Worm (Caenorhabditis elegans) whole organism, L3 larva: ENCODE results near the gene Y77E11A.23.

ENCODE experiments used
- ZK546.5 ChIP-seq: sonication (generic microtip); optimal IDR thresholded peaks from 2 replicates; lab custom pipeline; 2017; ENCODE audit warnings: missing biosample characterization, missing genetic modification characterization
- ama-1 ChIP-seq: fragments of 150-350 bp; optimal IDR thresholded peaks from 2 replicates; lab custom pipeline; 2018
- egl-5 ChIP-seq: fragments of 150-350 bp; optimal IDR thresholded peaks from 2 replicates; lab custom pipeline; 2017; ENCODE audit warnings: missing biosample characterization, missing genetic modification reagents, missing genetic modification characterization, inconsistent platforms
- elt-1 ChIP-seq: fragments of 150-350 bp; optimal IDR thresholded peaks from 2 replicates; lab custom pipeline; 2014; ENCODE audit warnings: missing biosample characterization, missing genetic modification characterization
- fos-1 ChIP-seq: fragments of 150-350 bp; optimal IDR thresholded peaks from 2 replicates; lab custom pipeline; 2014; ENCODE audit warnings: missing biosample characterization, missing genetic modification characterization
- jun-1 ChIP-seq: fragments of 150-350 bp; optimal IDR thresholded peaks from 2 replicates; lab custom pipeline; 2014; ENCODE audit warnings: missing biosample characterization, missing genetic modification reagents, missing genetic modification characterization
- lin-15B ChIP-seq: fragments of 150-350 bp; optimal IDR thresholded peaks from 2 replicates; lab custom pipeline; 2014; ENCODE audit warnings: missing biosample characterization, missing genetic modification characterization
- mdl-1 ChIP-seq: fragments of 150-350 bp; optimal IDR thresholded peaks from 2 replicates; lab custom pipeline; 2014; ENCODE audit warnings: missing biosample characterization, missing genetic modification characterization
- nhr-11 ChIP-seq: fragments of 150-350 bp; optimal IDR thresholded peaks from 2 replicates; lab custom pipeline; 2014; ENCODE audit warnings: missing biosample characterization, missing genetic modification characterization
- nhr-25 ChIP-seq: sonication (generic microtip); optimal IDR thresholded peaks from 2 replicates; lab custom pipeline; 2017; ENCODE audit warnings: missing biosample characterization, missing genetic modification characterization
- nhr-76 ChIP-seq: fragments of 150-350 bp; sonication (generic microtip); optimal IDR thresholded peaks from 5 replicates; lab custom pipeline; 2014; ENCODE audit warnings: missing biosample characterization, missing genetic modification characterization
- pha-4 ChIP-seq: fragments of 150-350 bp; optimal IDR thresholded peaks from 2 replicates; lab custom pipeline; 2014; ENCODE audit warnings: missing biosample characterization, missing genetic modification reagents, missing genetic modification characterization
- pqm-1 ChIP-seq: fragments of 150-350 bp; optimal IDR thresholded peaks from 2 replicates; lab custom pipeline; 2017; ENCODE audit warnings: missing biosample characterization, missing genetic modification characterization, inconsistent platforms
- zag-1 ChIP-seq: fragments of 150-350 bp; optimal IDR thresholded peaks from 2 replicates; lab custom pipeline; 2014; ENCODE audit warnings: missing biosample characterization, missing genetic modification characterization

DNA sequence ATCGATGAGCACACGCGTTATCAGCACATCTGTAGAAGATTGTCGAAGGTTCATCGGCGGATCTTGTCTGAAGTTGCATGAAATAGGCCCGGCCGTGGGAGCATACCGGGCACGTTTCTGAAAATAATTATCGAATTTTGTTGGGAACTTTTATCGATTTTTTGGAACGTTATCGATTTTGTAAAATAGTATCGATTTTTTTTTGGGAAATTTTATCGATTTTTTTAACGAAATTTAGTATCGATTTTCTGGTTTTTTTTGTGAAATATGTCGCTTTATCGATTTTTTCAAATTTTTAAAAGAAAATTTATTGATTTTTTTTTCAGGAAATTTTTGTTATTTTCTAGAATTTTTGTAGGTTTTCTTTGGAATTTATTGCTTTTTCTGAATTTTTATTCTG lies 21.4 kb downstream of the Y77E11A.23 start:
- TF ChIP-seq pqm-1 = no peak
- no peak for TF ChIP-seq jun-1 (tag; lab: Kevin White, UChicago)
- TF ChIP-seq nhr-25 (tag; lab: Kevin White, UChicago) = no peak
- no peak for TF ChIP-seq nhr-11 (tag; lab: Kevin White, UChicago)
- no peak for TF ChIP-seq ama-1 (lab: Kevin White, UChicago)
- no peak for TF ChIP-seq lin-15B (tag; lab: Kevin White, UChicago)
- no peak for TF ChIP-seq egl-5 (tag; lab: Kevin White, UChicago)
- no peak for TF ChIP-seq mdl-1 (tag; lab: Kevin White, UChicago)
- no peak for TF ChIP-seq pha-4 (tag; lab: Kevin White, UChicago)
- TF ChIP-seq fos-1 (tag; lab: Kevin White, UChicago) = no peak
- TF ChIP-seq ZK546.5 (tag; lab: Kevin White, UChicago) = no peak
- no peak for TF ChIP-seq zag-1
- no peak for TF ChIP-seq elt-1 (tag; lab: Kevin White, UChicago)
- TF ChIP-seq nhr-76 (tag; lab: Kevin White, UChicago) = no peak
